Fruit fly (Drosophila melanogaster) whole organism, embryonic: ENCODE results near the gene mio.

Experiments used
- BEAF-32 ChIP-seq: fragments of 200-800 bp; sonication (Bioruptor generic); optimal IDR thresholded peaks from 3 replicates; lab custom pipeline; 2017; ENCODE audit warnings: missing biosample characterization, missing genetic modification characterization, mild to moderate bottlenecking, moderate library complexity, missing genetic modification reagents
- CG12104 ChIP-seq: fragments of 200-800 bp; sonication (Bioruptor generic); optimal IDR thresholded peaks from 3 replicates; lab custom pipeline; 2016; ENCODE audit warnings: missing biosample characterization, missing genetic modification characterization
- CG12299 ChIP-seq: fragments of 200-800 bp; sonication (Bioruptor generic); optimal IDR thresholded peaks from 2 replicates; lab custom pipeline; 2018; ENCODE audit warnings: missing biosample characterization, mild to moderate bottlenecking, missing genetic modification characterization
- CG15479 ChIP-seq: fragments of 200-800 bp; sonication (Bioruptor generic); optimal IDR thresholded peaks from 3 replicates; lab custom pipeline; 2019; ENCODE audit warnings: missing biosample characterization, mild to moderate bottlenecking, missing genetic modification characterization, moderate library complexity
- CG15514 ChIP-seq: fragments of 200-800 bp; sonication (Bioruptor generic); optimal IDR thresholded peaks from 3 replicates; lab custom pipeline; 2017; ENCODE audit warnings: missing biosample characterization, missing genetic modification characterization, mild to moderate bottlenecking, moderate library complexity, missing genetic modification reagents
- CG16779 ChIP-seq: fragments of 200-800 bp; sonication (Bioruptor generic); IDR thresholded peaks from 2 replicates; pipeline ENCODE4 v1.3.6; 2022; ENCODE audit warnings: missing biosample characterization, missing genetic modification characterization
- CG17568 ChIP-seq: fragments of 200-800 bp; sonication (Bioruptor generic); optimal IDR thresholded peaks from 2 replicates; lab custom pipeline; 2018; ENCODE audit warnings: missing biosample characterization, mild to moderate bottlenecking, missing genetic modification characterization, moderate library complexity
- CG2712 ChIP-seq: fragments of 200-800 bp; optimal IDR thresholded peaks from 3 replicates; lab custom pipeline; 2019; ENCODE audit warnings: missing biosample characterization, mild to moderate bottlenecking, missing genetic modification characterization, moderate library complexity
- CG31365 ChIP-seq: fragments of 200-800 bp; sonication (Bioruptor generic); optimal IDR thresholded peaks from 2 replicates; lab custom pipeline; 2018; ENCODE audit warnings: missing biosample characterization, mild to moderate bottlenecking, missing genetic modification characterization
- CG34422 ChIP-seq: fragments of 200-800 bp; sonication (Bioruptor generic); IDR thresholded peaks from 3 replicates; pipeline ENCODE4 v1.3.6; 2022; ENCODE audit warnings: missing biosample characterization, missing genetic modification characterization
- CG4328 ChIP-seq: fragments of 200-800 bp; sonication (Bioruptor generic); optimal IDR thresholded peaks from 3 replicates; lab custom pipeline; 2017; ENCODE audit warnings: missing biosample characterization, missing genetic modification reagents, missing genetic modification characterization
- CG43689 ChIP-seq: fragments of 200-800 bp; sonication (Bioruptor generic); IDR thresholded peaks from 2 replicates; pipeline ENCODE4 v1.3.6; 2022; ENCODE audit warnings: missing biosample characterization, missing genetic modification characterization
- CG7745 ChIP-seq: fragments of 200-800 bp; sonication (Bioruptor generic); optimal IDR thresholded peaks from 2 replicates; lab custom pipeline; 2018; ENCODE audit warnings: missing biosample characterization, mild to moderate bottlenecking, missing genetic modification characterization, moderate library complexity
- CG7839 ChIP-seq: fragments of 200-800 bp; sonication (Bioruptor generic); optimal IDR thresholded peaks from 3 replicates; lab custom pipeline; 2018; ENCODE audit warnings: missing biosample characterization, mild to moderate bottlenecking, missing genetic modification characterization, moderate library complexity
- CG8281 ChIP-seq: fragments of 200-800 bp; sonication (Bioruptor generic); optimal IDR thresholded peaks from 2 replicates; lab custom pipeline; 2018; ENCODE audit warnings: missing biosample characterization, mild to moderate bottlenecking, missing genetic modification characterization, moderate library complexity
- CG9817 ChIP-seq: fragments of 200-800 bp; sonication (Bioruptor generic); optimal IDR thresholded peaks from 2 replicates; lab custom pipeline; 2018; ENCODE audit warnings: missing biosample characterization, mild to moderate bottlenecking, missing genetic modification characterization, moderate library complexity
- Dip2 ChIP-seq: fragments of 200-800 bp; sonication (Bioruptor generic); IDR thresholded peaks from 2 replicates; pipeline ENCODE4 v1.3.6; 2022; ENCODE audit warnings: missing biosample characterization, missing genetic modification characterization
- Drgx ChIP-seq: fragments of 200-800 bp; sonication (Bioruptor generic); IDR thresholded peaks from 2 replicates; pipeline ENCODE4 v1.3.6; 2022; ENCODE audit warnings: missing biosample characterization, missing genetic modification characterization
- Ets65A ChIP-seq: fragments of 200-800 bp; sonication (Bioruptor generic); peaks from one replicate; lab custom pipeline; 2016; ENCODE audit warnings: missing biosample characterization, missing genetic modification characterization
- Hsf ChIP-seq: fragments of 200-800 bp; sonication (Bioruptor generic); optimal IDR thresholded peaks from 3 replicates; lab custom pipeline; 2016; ENCODE audit warnings: missing biosample characterization, missing genetic modification characterization
- Med ChIP-seq: fragments of 200-800 bp; sonication (Bioruptor generic); peaks from one replicate; lab custom pipeline; 2016; ENCODE audit warnings: missing biosample characterization, missing genetic modification characterization, mild to moderate bottlenecking, inconsistent platforms, moderate library complexity
- Nf-YA ChIP-seq: fragments of 200-800 bp; sonication (Bioruptor generic); IDR thresholded peaks from 2 replicates; pipeline ENCODE4 v1.3.6; 2022; ENCODE audit warnings: missing biosample characterization, missing genetic modification characterization
- Nf-YC ChIP-seq: fragments of 200-800 bp; optimal IDR thresholded peaks from 3 replicates; lab custom pipeline; 2019; ENCODE audit warnings: missing biosample characterization, mild to moderate bottlenecking, missing genetic modification characterization, moderate library complexity
- Oaz ChIP-seq: fragments of 200-800 bp; sonication (Bioruptor generic); IDR thresholded peaks from 2 replicates; pipeline ENCODE4 v1.3.6; 2022; ENCODE audit warnings: missing biosample characterization, missing genetic modification characterization
- Pdp1 ChIP-seq, 2 experiments: fragments of 200-800 bp; sonication (Bioruptor generic); optimal IDR thresholded peaks; 3 replicates each; lab custom pipeline; 2016; ENCODE audit warnings: missing biosample characterization in 2 of 2, missing genetic modification characterization in 2 of 2, mild to moderate bottlenecking in 1 of 2, moderate library complexity in 1 of 2
- Sry-β ChIP-seq: fragments of 200-800 bp; sonication (Bioruptor generic); optimal IDR thresholded peaks from 2 replicates; lab custom pipeline; 2018; ENCODE audit warnings: missing biosample characterization, mild to moderate bottlenecking, missing genetic modification characterization, moderate library complexity
- Ssrp ChIP-seq: fragments of 200-800 bp; sonication (Bioruptor generic); optimal IDR thresholded peaks from 2 replicates; lab custom pipeline; 2018; ENCODE audit warnings: missing biosample characterization, mild to moderate bottlenecking, missing genetic modification characterization, moderate library complexity
- Stat92E ChIP-seq, 3 experiments: fragments of >200 bp in 2 of 3; fragments of 200-800 bp in 1 of 3; sonication (Bioruptor generic) in 1 of 3; optimal IDR thresholded peaks; 2 replicates each; lab custom pipeline; 2017 to 2019; ENCODE audit warnings: missing biosample characterization in 3 of 3, missing genetic modification characterization in 3 of 3, mild to moderate bottlenecking in 1 of 3, moderate library complexity in 1 of 3
- ato ChIP-seq: fragments of 200-800 bp; sonication (Bioruptor generic); IDR thresholded peaks from 2 replicates; pipeline ENCODE4 v1.3.6; 2022; ENCODE audit warnings: missing biosample characterization, missing genetic modification characterization; ENCODE audit not compliant: partially characterized antibody
- bowl ChIP-seq: fragments of 200-800 bp; sonication (Bioruptor generic); IDR thresholded peaks from 2 replicates; pipeline ENCODE4 v1.3.6; 2022; ENCODE audit warnings: missing biosample characterization, missing genetic modification characterization
- caup ChIP-seq: fragments of 200-800 bp; sonication (Bioruptor generic); optimal IDR thresholded peaks from 3 replicates; lab custom pipeline; 2017; ENCODE audit warnings: missing biosample characterization, mild to moderate bottlenecking, missing genetic modification characterization, moderate library complexity; ENCODE audit not compliant: severe bottlenecking
- chinmo ChIP-seq: fragments of 200-800 bp; sonication (Bioruptor generic); IDR thresholded peaks from 4 replicates; pipeline ENCODE4 v1.3.6; 2022; ENCODE audit warnings: missing biosample characterization, missing genetic modification characterization; ENCODE audit not compliant: partially characterized antibody
- crp ChIP-seq, 2 experiments: fragments of 200-800 bp; sonication (Bioruptor generic); optimal IDR thresholded peaks; 2 replicates in 1 of 2; 3 replicates in 1 of 2; lab custom pipeline; 2017; ENCODE audit warnings: missing biosample characterization in 2 of 2, missing genetic modification characterization in 2 of 2, mild to moderate bottlenecking in 1 of 2, moderate library complexity in 1 of 2
- dati ChIP-seq: fragments of 200-800 bp; sonication (Bioruptor generic); IDR thresholded peaks from 2 replicates; pipeline ENCODE4 v1.3.6; 2022; ENCODE audit warnings: missing biosample characterization, missing genetic modification characterization
- gce ChIP-seq: fragments of 200-800 bp; sonication (Bioruptor generic); IDR thresholded peaks from 3 replicates; pipeline ENCODE4 v1.3.6; 2022; ENCODE audit warnings: missing biosample characterization, missing genetic modification characterization
- gcm ChIP-seq: fragments of 200-800 bp; sonication (Bioruptor generic); optimal IDR thresholded peaks from 2 replicates; lab custom pipeline; 2019; ENCODE audit warnings: missing biosample characterization, mild to moderate bottlenecking, missing genetic modification characterization, moderate library complexity
- ham ChIP-seq: fragments of 200-800 bp; sonication (Bioruptor generic); IDR thresholded peaks from 2 replicates; pipeline ENCODE4 v1.3.6; 2022; ENCODE audit warnings: missing biosample characterization, missing genetic modification characterization
- luna ChIP-seq: fragments of 200-800 bp; sonication (Bioruptor generic); optimal IDR thresholded peaks from 2 replicates; lab custom pipeline; 2016; ENCODE audit warnings: missing biosample characterization, missing genetic modification characterization
- pum ChIP-seq: fragments of 200-800 bp; sonication (Bioruptor generic); optimal IDR thresholded peaks from 2 replicates; lab custom pipeline; 2016; ENCODE audit warnings: missing biosample characterization, missing genetic modification characterization
- sens ChIP-seq: fragments of 200-800 bp; sonication (Bioruptor generic); peaks from one replicate; lab custom pipeline; 2016; ENCODE audit warnings: missing biosample characterization, missing genetic modification characterization
- sim ChIP-seq: fragments of 200-800 bp; sonication (Bioruptor generic); IDR thresholded peaks from 2 replicates; pipeline ENCODE4 v1.3.6; 2022; ENCODE audit warnings: missing biosample characterization, missing genetic modification characterization
- sisA ChIP-seq: fragments of 200-800 bp; sonication (Bioruptor generic); IDR thresholded peaks from 2 replicates; pipeline ENCODE4 v1.3.6; 2022; ENCODE audit warnings: missing biosample characterization, missing genetic modification characterization
- sna ChIP-seq: fragments of 200-800 bp; sonication (Bioruptor generic); IDR thresholded peaks from 2 replicates; pipeline ENCODE4 v1.3.6; 2022; ENCODE audit warnings: missing biosample characterization, missing genetic modification characterization; ENCODE audit not compliant: partially characterized antibody
- vnd ChIP-seq: fragments of 200-800 bp; sonication (Bioruptor generic); IDR thresholded peaks from 3 replicates; pipeline ENCODE4 v1.3.6; 2022; ENCODE audit warnings: missing biosample characterization, missing genetic modification characterization; ENCODE audit not compliant: partially characterized antibody
- vvl ChIP-seq: fragments of 200-800 bp; sonication (Bioruptor generic); IDR thresholded peaks from 2 replicates; pipeline ENCODE4 v1.3.6; 2022; ENCODE audit warnings: missing biosample characterization, missing genetic modification characterization
- z ChIP-seq: fragments of 200-800 bp; sonication (Bioruptor generic); IDR thresholded peaks from 3 replicates; pipeline ENCODE4 v1.3.6; 2022; ENCODE audit warnings: missing biosample characterization, missing genetic modification characterization

The mio gene

DNA sequence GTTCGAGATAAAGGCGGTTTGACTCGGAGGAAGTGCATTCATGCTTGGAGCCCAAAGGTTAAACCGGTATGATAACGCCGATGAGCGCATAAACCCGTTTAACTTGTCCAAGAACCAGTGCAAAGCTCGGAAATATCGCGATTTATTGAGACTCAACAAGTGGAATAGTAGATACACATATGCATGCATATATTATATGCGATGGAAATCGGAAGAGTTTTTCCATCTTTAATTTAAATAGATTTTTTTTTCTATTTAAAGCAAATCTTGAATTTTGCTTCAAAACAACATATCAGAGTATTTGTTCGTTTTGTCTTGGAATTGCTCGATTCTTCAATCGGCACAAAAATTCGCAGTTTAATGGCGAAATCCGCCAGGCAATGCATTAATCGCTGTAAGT lies 5.3 kb downstream of the mio start:
- no peak for TF ChIP-seq CG7839 (tag; lab: Kevin White, UChicago)
- TF ChIP-seq Drgx: peak; percentile 50
- TF ChIP-seq sens: peak; percentile 2
- TF ChIP-seq vvl (GFP tag; lab: Robert Waterston, UW): 0 out of 2 replicates have a peak, but pooled peaks have one; percentile 6

DNA sequence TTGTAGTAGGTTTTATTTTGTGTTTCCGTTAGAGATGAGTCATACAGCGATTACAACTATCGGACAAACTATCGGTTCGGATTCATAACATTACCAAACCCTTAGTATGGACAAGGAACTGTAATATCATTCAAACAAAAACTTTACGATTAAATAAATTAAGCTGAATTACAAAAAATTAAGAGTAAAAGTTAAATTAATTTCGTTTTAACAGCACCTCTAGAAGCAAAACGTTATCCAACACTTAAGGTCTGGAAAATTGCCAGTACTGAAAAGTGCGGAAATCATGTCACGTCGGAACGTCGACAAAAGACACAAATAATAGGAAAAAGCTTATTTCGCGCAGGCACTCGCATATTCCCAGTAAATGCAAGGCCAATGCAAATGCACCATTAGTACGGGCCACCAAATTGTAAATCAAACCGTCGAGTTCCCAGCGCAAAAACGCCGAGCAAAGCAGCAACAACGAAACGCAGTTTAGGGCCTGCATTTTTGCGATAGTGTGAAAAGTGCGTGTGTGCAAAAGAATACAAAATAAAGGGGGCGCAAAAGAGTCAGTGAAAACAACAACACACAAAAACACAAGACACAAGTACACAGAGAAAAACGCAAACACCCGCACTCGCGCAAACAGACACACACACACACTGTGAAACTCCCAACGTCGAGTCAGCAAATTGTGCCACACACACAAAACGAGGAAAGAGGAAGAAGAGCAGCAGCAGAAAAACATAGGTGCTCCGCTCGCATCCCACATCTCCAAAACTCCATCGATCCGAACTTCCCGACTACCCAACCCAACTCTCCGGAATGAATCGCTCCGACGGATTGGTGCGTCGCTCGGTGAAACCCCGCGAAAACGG lies 9.4 kb downstream of the mio start, which contains the start of the genes CG15387 and sau:
TSS of gene CG15387 (minus strand) at position 36 of the 863 bp plus-strand sequence.
TSS of gene sau (plus strand) at position 84 of the 863 bp plus-strand sequence.
- no peak for TF ChIP-seq CG31365 (tag; lab: Kevin White, UChicago)
- peak; percentile 87 for TF ChIP-seq chinmo
- TF ChIP-seq Ets65A (GFP tag; lab: Kevin White, UChicago): peak; percentile 99
- peak; percentile 89 for TF ChIP-seq CG9817 (tag; lab: Kevin White, UChicago)
- peak; percentile 88 for TF ChIP-seq caup (GFP tag; lab: Kevin White, UChicago)
- TF ChIP-seq CG2712 (tag; lab: Kevin White, UChicago): peak; percentile 89
- TF ChIP-seq BEAF-32 (GFP tag; lab: Kevin White, UChicago): peak; percentile 95
- TF ChIP-seq sna (GFP tag; lab: Robert Waterston, UW): peak; percentile 94
- peak; percentile 89 to 92 for TF ChIP-seq Pdp1 (GFP tag; optimal IDR thresholded peaks at IDR 0.05; lab: Kevin White, UChicago)
- TF ChIP-seq Dip2 (GFP tag; lab: Robert Waterston, UW): no peak
- peak; percentile 55 for TF ChIP-seq Oaz
- TF ChIP-seq dati (GFP tag; lab: Robert Waterston, UW): 0 out of 2 replicates have a peak, but pooled peaks have one; percentile 29
- TF ChIP-seq z (GFP tag; lab: Robert Waterston, UW): no peak
- TF ChIP-seq ato (GFP tag; lab: Robert Waterston, UW): peak; percentile 72
- peak; percentile 16 for TF ChIP-seq CG15479
- peak; percentile 83 for TF ChIP-seq CG34422 (GFP tag; lab: Robert Waterston, UW)
- TF ChIP-seq gcm: peak; percentile 68
- TF ChIP-seq CG8281 (tag; lab: Kevin White, UChicago): peak; percentile 50
- peak in 1 of 2 experiments; percentile 59 for TF ChIP-seq crp (GFP tag; optimal IDR thresholded peaks at IDR 0.05; lab: Kevin White, UChicago)
- peak; percentile 93 for TF ChIP-seq pum (GFP tag; lab: Kevin White, UChicago)
- TF ChIP-seq CG12299 (tag; lab: Kevin White, UChicago): peak; percentile 86
- no peak for TF ChIP-seq ham (GFP tag; lab: Robert Waterston, UW)
- TF ChIP-seq CG43689 (GFP tag; lab: Robert Waterston, UW): peak; percentile 64
- peak; percentile 83 for TF ChIP-seq sisA (GFP tag; lab: Robert Waterston, UW)
- TF ChIP-seq CG7745 (tag; lab: Kevin White, UChicago): no peak
- peak; percentile 99 for TF ChIP-seq Med (GFP tag; lab: Kevin White, UChicago)
- peak; percentile 76 for TF ChIP-seq CG17568
- no peak for TF ChIP-seq bowl (GFP tag; lab: Robert Waterston, UW)
- peak; percentile 86 for TF ChIP-seq CG15514
- peak; percentile 78 for TF ChIP-seq Nf-YC (tag; lab: Kevin White, UChicago)
- TF ChIP-seq Ssrp (tag; lab: Kevin White, UChicago): peak; percentile 81
- TF ChIP-seq luna: peak; percentile 87
- peak; percentile 50 for TF ChIP-seq Sry-β (GFP tag; lab: Kevin White, UChicago)
- TF ChIP-seq Nf-YA: peak; percentile 47
- peak; percentile 81 for TF ChIP-seq CG12104
- TF ChIP-seq CG4328 (GFP tag; lab: Kevin White, UChicago): peak; percentile 88
- no peak for TF ChIP-seq sim (GFP tag; lab: Robert Waterston, UW)
- TF ChIP-seq CG16779 (GFP tag; lab: Robert Waterston, UW): peak; percentile 64
- peak; percentile 92 for TF ChIP-seq vnd (GFP tag; lab: Robert Waterston, UW)
- peak; percentile 93 for TF ChIP-seq Hsf (GFP tag; lab: Kevin White, UChicago)
- no peak for TF ChIP-seq Stat92E (GFP tag; optimal IDR thresholded peaks at IDR 0.05; lab: Kevin White, UChicago)
- TF ChIP-seq gce (GFP tag; lab: Robert Waterston, UW): peak; percentile 48; the same call in 1 of the 3 replicates
